Worm (Caenorhabditis elegans): ENCODE results near the gene C28D4.10.

C28D4.10 gene

DNA sequence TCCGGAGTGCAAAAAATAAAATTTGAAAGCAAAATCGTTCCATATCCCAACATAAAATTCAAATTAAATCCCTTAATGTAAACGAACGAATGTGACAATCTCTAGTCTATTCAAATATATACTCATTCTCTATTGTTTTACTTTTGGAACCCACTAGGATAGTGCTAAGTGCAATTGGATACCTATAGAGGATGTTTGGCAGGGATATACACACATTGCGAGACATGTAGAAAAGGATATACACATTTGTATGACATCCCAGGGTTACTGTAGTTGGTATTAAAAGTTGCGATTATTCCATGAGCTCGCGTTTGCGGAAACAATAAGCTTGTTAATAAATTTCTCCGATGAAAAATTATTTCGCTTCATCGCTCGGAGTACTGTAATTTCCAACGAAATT is 35.1 kb downstream of the C28D4.10 start:
- peak; percentile 2 for TF ChIP-seq ceh-43 (GFP tag; optimal IDR thresholded peaks at IDR 0.05)
- TF ChIP-seq lin-32 (GFP tag; optimal IDR thresholded peaks at IDR 0.05), result no peak
- no peak for TF ChIP-seq flh-1 (GFP tag; optimal IDR thresholded peaks at IDR 0.05)
- TF ChIP-seq elt-1 (tag; optimal IDR thresholded peaks at IDR 0.05; ENCODE audit: borderline replicate concordance, insufficient read depth), result no peak
- no peak for TF ChIP-seq ces-1 (GFP tag; optimal IDR thresholded peaks at IDR 0.05)
- TF ChIP-seq lsy-2 (tag; optimal IDR thresholded peaks at IDR 0.05), result peak; percentile 78
- no peak for TF ChIP-seq mep-1 (tag; optimal IDR thresholded peaks at IDR 0.05)
- TF ChIP-seq cnd-1 (tag; optimal IDR thresholded peaks at IDR 0.05), result peak; percentile 50
- no peak for TF ChIP-seq hlh-1 (tag; optimal IDR thresholded peaks at IDR 0.05)
- no peak for TF ChIP-seq blmp-1 (tag; optimal IDR thresholded peaks at IDR 0.05)
- peak; percentile 13 for TF ChIP-seq ceh-39 (tag; optimal IDR thresholded peaks at IDR 0.05)
- no peak for TF ChIP-seq bed-3 (GFP tag; optimal IDR thresholded peaks at IDR 0.05)
- no peak for TF ChIP-seq nhr-76 (tag; optimal IDR thresholded peaks at IDR 0.05)
- TF ChIP-seq ztf-11 (tag; optimal IDR thresholded peaks at IDR 0.05), result no peak
- no peak for TF ChIP-seq nhr-237 (tag; optimal IDR thresholded peaks at IDR 0.05)
- TF ChIP-seq nhr-2 (tag; optimal IDR thresholded peaks at IDR 0.05), result peak; percentile 42
- TF ChIP-seq sptf-1 (tag; optimal IDR thresholded peaks at IDR 0.05), result no peak
- TF ChIP-seq unc-120 (tag; optimal IDR thresholded peaks at IDR 0.05; ENCODE audit: poor library complexity, severe bottlenecking), result no peak
- no peak for TF ChIP-seq nhr-28 (tag; optimal IDR thresholded peaks at IDR 0.05)

DNA sequence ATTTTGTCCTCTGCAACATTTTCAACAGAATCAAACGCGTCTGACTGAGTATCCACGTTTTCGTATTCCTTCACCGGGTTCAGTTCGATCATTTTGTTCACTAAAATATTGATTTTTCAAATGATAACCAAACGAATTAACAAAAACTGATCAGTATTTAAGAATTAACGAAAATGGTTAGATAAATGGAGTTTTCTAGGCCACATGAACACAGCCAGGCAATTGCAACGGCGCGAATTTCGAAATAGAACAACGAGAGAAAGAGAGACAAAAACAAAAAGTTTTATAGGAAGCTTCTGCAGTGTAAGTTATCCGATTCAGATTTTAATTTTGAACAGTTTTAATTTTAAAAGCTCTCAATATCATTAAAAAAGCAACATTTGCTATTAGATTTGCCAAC is 39.2 kb downstream of the C28D4.10 start, which contains the start of gene sna-2:
Gene sna-2 (minus strand): TSS at position 100 of the 400 bp plus-strand sequence.
- TF ChIP-seq mep-1 (tag; optimal IDR thresholded peaks at IDR 0.05) (peak; percentile 32), snpc-4 (tag; optimal IDR thresholded peaks at IDR 0.05) (no peak), nhr-237 (tag; optimal IDR thresholded peaks at IDR 0.05) (peak; percentile 26), ces-1 (GFP tag; optimal IDR thresholded peaks at IDR 0.05) (peak; percentile 47)

DNA sequence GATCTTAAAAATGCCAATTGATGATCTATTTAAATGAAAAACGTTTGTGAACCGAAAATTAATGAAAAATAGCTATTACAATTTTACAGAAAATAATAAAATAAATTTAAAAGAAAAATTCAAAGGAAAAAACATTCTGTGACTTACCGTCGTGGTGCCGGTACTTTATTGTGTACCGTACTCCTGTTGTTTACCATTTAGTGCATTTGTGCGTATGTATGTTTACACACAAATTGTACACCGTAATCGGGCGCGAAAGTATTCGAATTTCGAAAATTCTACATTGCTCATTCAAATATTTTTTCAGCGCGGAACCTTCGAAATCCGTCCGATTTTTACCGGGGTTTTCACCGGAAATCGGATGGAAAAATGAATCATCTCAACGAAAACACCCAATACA is 39.7 kb downstream of the C28D4.10 start, which contains the start of gene T13F2.6:
Gene T13F2.6 (plus strand): TSS at position 306 of the 400 bp plus-strand sequence.
- no peak for TF ChIP-seq ceh-39 (tag; optimal IDR thresholded peaks at IDR 0.05)
- TF ChIP-seq ztf-11 (tag; optimal IDR thresholded peaks at IDR 0.05), result no peak
- TF ChIP-seq ceh-43 (GFP tag; optimal IDR thresholded peaks at IDR 0.05), result no peak
- no peak for TF ChIP-seq flh-1 (GFP tag; optimal IDR thresholded peaks at IDR 0.05)
- TF ChIP-seq nhr-2 (tag; optimal IDR thresholded peaks at IDR 0.05), result no peak
- TF ChIP-seq drap-1 (GFP tag; optimal IDR thresholded peaks at IDR 0.05), result no peak
- TF ChIP-seq nhr-12 (tag; optimal IDR thresholded peaks at IDR 0.05), result no peak
- no peak for TF ChIP-seq ceh-83 (GFP tag; optimal IDR thresholded peaks at IDR 0.05)
- no peak for TF ChIP-seq sptf-1 (tag; optimal IDR thresholded peaks at IDR 0.05)
- TF ChIP-seq pha-4 (tag; optimal IDR thresholded peaks at IDR 0.05), result no peak
- no peak for TF ChIP-seq nhr-237 (tag; optimal IDR thresholded peaks at IDR 0.05)
- no peak for TF ChIP-seq M03D4.4 (tag; optimal IDR thresholded peaks at IDR 0.05)
- no peak for TF ChIP-seq lsy-2 (tag; optimal IDR thresholded peaks at IDR 0.05)
- no peak for TF ChIP-seq nhr-28 (tag; optimal IDR thresholded peaks at IDR 0.05)

DNA sequence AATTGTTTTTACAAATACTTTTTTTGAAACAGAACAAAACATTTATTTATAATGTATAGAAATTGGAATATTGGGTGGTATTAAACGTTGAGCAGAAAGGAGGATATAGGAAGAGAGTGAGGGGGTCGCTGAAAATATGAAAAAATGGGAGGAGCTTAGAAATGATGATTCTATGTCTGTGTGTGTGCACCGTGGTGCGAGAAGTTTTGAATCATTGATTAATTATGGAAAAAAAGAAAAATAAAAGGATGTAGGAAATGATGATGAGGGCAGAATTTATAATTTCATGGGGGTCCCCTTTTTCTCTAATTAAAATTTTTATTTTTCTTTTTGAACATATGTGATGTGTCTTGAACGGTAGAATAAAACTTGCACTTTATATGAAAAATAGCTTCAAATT is 46.4 kb downstream of the C28D4.10 start, which contains the start of gene sre-4:
Gene sre-4 (minus strand): TSS at position 101 of the 400 bp plus-strand sequence.
- TF ChIP-seq zip-8 (tag; optimal IDR thresholded peaks at IDR 0.05) (no peak), flh-1 (GFP tag; optimal IDR thresholded peaks at IDR 0.05) (no peak), mls-2 (tag; optimal IDR thresholded peaks at IDR 0.05) (no peak), drap-1 (GFP tag; optimal IDR thresholded peaks at IDR 0.05) (no peak), mab-5 (tag; optimal IDR thresholded peaks at IDR 0.05) (no peak), hlh-1 (tag; optimal IDR thresholded peaks at IDR 0.05) (no peak), unc-62 (GFP tag; optimal IDR thresholded peaks at IDR 0.05) (no peak), pha-4 (tag; optimal IDR thresholded peaks at IDR 0.05) (no peak)
